Worm (Caenorhabditis elegans): Measurements from ENCODE around the gene ttr-10.
A peak's percentile ranks its signal among the peaks of the same experiment; 100 is the strongest.

- TF ChIP-seq ztf-4 (tag; optimal IDR thresholded peaks at IDR 0.05) (no peak), fkh-8 (tag; optimal IDR thresholded peaks at IDR 0.05) (no peak), C34B4.2 (tag; optimal IDR thresholded peaks at IDR 0.05) (no peak), unc-62 (GFP tag; optimal IDR thresholded peaks at IDR 0.05) (no peak), tlp-1 (tag; optimal IDR thresholded peaks at IDR 0.05) (no peak), zag-1 (tag; optimal IDR thresholded peaks at IDR 0.05) (no peak), irx-1 (tag; optimal IDR thresholded peaks at IDR 0.05) (no peak), nhr-237 (tag; optimal IDR thresholded peaks at IDR 0.05) (no peak), lsy-2 (tag; optimal IDR thresholded peaks at IDR 0.05) (peak in 1 of 2 experiments; percentile 27), mdl-1 (tag; optimal IDR thresholded peaks at IDR 0.05) (peak in 1 of 2 experiments; percentile 2), efl-3 (GFP tag; optimal IDR thresholded peaks at IDR 0.05) (no peak), nhr-71 (tag; optimal IDR thresholded peaks at IDR 0.05) (peak; percentile 20)
These were observed 47.5 kb downstream of the ttr-10 start for ce11 chrV:7506207-7506606.
